Worm (Caenorhabditis elegans) whole organism, early embryonic: Measurements from ENCODE around the gene E02A10.3.

Experiments used
- B0310.2 ChIP-seq: sonication (generic microtip); optimal IDR thresholded peaks from 2 replicates; lab custom pipeline; 2016; ENCODE audit warnings: mild to moderate bottlenecking, missing genetic modification characterization, missing compliant biosample characterization
- F13C5.2 ChIP-seq: sonication (generic microtip); optimal IDR thresholded peaks from 2 replicates; lab custom pipeline; 2017; ENCODE audit warnings: mild to moderate bottlenecking, missing genetic modification characterization, inconsistent platforms, missing compliant biosample characterization
- aly-1 ChIP-seq: sonication (generic microtip); optimal IDR thresholded peaks from 2 replicates; lab custom pipeline; 2016; ENCODE audit warnings: missing genetic modification characterization, missing compliant biosample characterization
- ama-1 ChIP-seq: fragments of 150-350 bp; optimal IDR thresholded peaks from 2 replicates; lab custom pipeline; 2014
- ceh-13 ChIP-seq: fragments of 200-800 bp; sonication (Bioruptor generic); optimal IDR thresholded peaks from 2 replicates; lab custom pipeline; 2018; ENCODE audit warnings: mild to moderate bottlenecking, missing genetic modification characterization, missing compliant biosample characterization
- ceh-36 ChIP-seq: sonication (generic microtip); optimal IDR thresholded peaks from 2 replicates; lab custom pipeline; 2016; ENCODE audit warnings: missing genetic modification characterization, inconsistent platforms, missing compliant biosample characterization
- ets-7 ChIP-seq: sonication (generic microtip); optimal IDR thresholded peaks from 2 replicates; lab custom pipeline; 2016; ENCODE audit warnings: missing genotype, missing genetic modification characterization, missing compliant biosample characterization
- flt-1 ChIP-seq: fragments of 200-800 bp; sonication (Bioruptor generic); IDR thresholded peaks from 2 replicates; pipeline ENCODE4 v1.3.6; 2022; ENCODE audit warnings: missing genetic modification characterization, missing compliant biosample characterization
- hmbx-1 ChIP-seq: sonication (generic microtip); optimal IDR thresholded peaks from 2 replicates; lab custom pipeline; 2016; ENCODE audit warnings: mild to moderate bottlenecking, missing genetic modification characterization, missing compliant biosample characterization
- hmg-4 ChIP-seq: fragments of 200-800 bp; sonication (Bioruptor generic); optimal IDR thresholded peaks from 2 replicates; lab custom pipeline; 2018; ENCODE audit warnings: mild to moderate bottlenecking, missing genetic modification characterization, missing compliant biosample characterization
- hnd-1 ChIP-seq: sonication (generic microtip); optimal IDR thresholded peaks from 2 replicates; lab custom pipeline; 2016; ENCODE audit warnings: missing genetic modification characterization, missing compliant biosample characterization
- pes-1 ChIP-seq: fragments of 200-800 bp; sonication (Bioruptor generic); IDR thresholded peaks from 2 replicates; pipeline ENCODE4 v1.3.6; 2022; ENCODE audit warnings: missing genetic modification reagents, missing genetic modification characterization, missing compliant biosample characterization
- scrt-1 ChIP-seq: fragments of 200-800 bp; sonication (Bioruptor generic); IDR thresholded peaks from 2 replicates; pipeline ENCODE4 v1.3.6; 2022; ENCODE audit warnings: missing genetic modification characterization, missing compliant biosample characterization
- sea-1 ChIP-seq: fragments of 200-800 bp; sonication (Bioruptor generic); conservative IDR thresholded peaks from 2 replicates; pipeline ENCODE4 v1.3.6; 2022; ENCODE audit warnings: missing genetic modification characterization, missing compliant biosample characterization
- tbx-11 ChIP-seq: fragments of 200-800 bp; sonication (Bioruptor generic); IDR thresholded peaks from 2 replicates; pipeline ENCODE4 v1.3.6; 2022; ENCODE audit warnings: missing genetic modification characterization, missing compliant biosample characterization
- tbx-37 ChIP-seq: fragments of 200-800 bp; sonication (Bioruptor generic); conservative IDR thresholded peaks from 2 replicates; pipeline ENCODE4 v1.3.6; 2022; ENCODE audit warnings: missing genetic modification reagents, missing genetic modification characterization, missing compliant biosample characterization
- tra-4 ChIP-seq: sonication (generic microtip); optimal IDR thresholded peaks from 2 replicates; lab custom pipeline; 2017; ENCODE audit warnings: missing genetic modification characterization, missing compliant biosample characterization

E02A10.3 gene

DNA sequence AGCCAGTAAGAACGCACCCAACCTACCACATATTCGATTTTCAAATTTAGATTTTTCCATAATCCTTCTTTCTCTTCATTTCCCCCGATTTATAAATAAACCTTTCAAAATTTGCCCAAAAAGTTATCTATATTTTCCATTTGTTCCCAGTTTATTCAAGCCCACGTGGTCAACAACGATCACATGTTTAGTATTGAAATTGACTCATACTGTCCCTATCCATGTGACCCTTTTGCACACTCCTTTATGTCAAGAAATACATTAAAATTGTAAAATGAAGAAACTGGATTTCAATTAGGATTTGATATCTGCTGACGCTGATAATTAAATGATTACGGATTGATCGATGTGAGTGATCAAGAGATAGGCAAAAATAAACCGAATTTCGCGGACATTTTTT lies 55.8 kb downstream of the E02A10.3 start:
- no peak for TF ChIP-seq ceh-36 (tag; lab: Kevin White, UChicago)
- TF ChIP-seq B0310.2, result no peak
- no peak for TF ChIP-seq sea-1 (GFP tag; lab: Robert Waterston, UW)
- no peak for TF ChIP-seq hnd-1 (tag; lab: Kevin White, UChicago)
- TF ChIP-seq ceh-13, result no peak
- TF ChIP-seq hmg-4 (GFP tag; lab: Kevin White, UChicago), result no peak
- no peak for TF ChIP-seq flt-1 (GFP tag; lab: Robert Waterston, UW)
- TF ChIP-seq hmbx-1 (tag; lab: Kevin White, UChicago), result no peak
- no peak for TF ChIP-seq aly-1 (tag; lab: Kevin White, UChicago)
- TF ChIP-seq tbx-37 (GFP tag; lab: Robert Waterston, UW), result no peak
- TF ChIP-seq tbx-11 (GFP tag; lab: Robert Waterston, UW), result no peak
- TF ChIP-seq scrt-1 (GFP tag; lab: Robert Waterston, UW), result no peak
- no peak for TF ChIP-seq F13C5.2 (tag; lab: Kevin White, UChicago)
- no peak for TF ChIP-seq ets-7 (tag; lab: Kevin White, UChicago)
- no peak for TF ChIP-seq pes-1 (GFP tag; lab: Robert Waterston, UW)
- TF ChIP-seq tra-4 (tag; lab: Kevin White, UChicago), result no peak

DNA sequence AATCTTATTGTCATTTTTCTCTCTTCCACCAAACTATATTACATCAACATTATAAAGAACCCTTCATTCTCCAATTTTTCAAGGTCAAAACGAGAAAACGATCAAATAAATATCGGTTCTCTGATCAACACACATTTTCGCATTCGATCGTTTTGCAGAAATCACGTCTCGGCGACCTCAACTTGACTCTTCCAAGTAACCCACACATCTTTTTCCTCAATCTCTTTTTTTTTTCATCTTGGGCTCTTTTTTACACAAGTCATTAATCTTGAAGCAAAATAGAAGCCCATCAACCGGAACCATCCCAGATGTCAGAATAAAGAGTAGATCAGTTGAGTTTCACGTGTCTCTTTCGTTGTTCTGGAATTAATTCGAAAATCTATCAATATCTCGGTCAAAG lies 56.8 kb downstream of the E02A10.3 start:
- no peak for TF ChIP-seq hmg-4 (GFP tag; lab: Kevin White, UChicago)
- no peak for TF ChIP-seq tbx-37 (GFP tag; lab: Robert Waterston, UW)
- no peak for TF ChIP-seq B0310.2
- no peak for TF ChIP-seq ceh-36 (tag; lab: Kevin White, UChicago)
- no peak for TF ChIP-seq pes-1 (GFP tag; lab: Robert Waterston, UW)
- TF ChIP-seq F13C5.2 (tag; lab: Kevin White, UChicago), result no peak
- TF ChIP-seq ceh-13, result no peak
- TF ChIP-seq tra-4 (tag; lab: Kevin White, UChicago), result no peak
- no peak for TF ChIP-seq flt-1 (GFP tag; lab: Robert Waterston, UW)

DNA sequence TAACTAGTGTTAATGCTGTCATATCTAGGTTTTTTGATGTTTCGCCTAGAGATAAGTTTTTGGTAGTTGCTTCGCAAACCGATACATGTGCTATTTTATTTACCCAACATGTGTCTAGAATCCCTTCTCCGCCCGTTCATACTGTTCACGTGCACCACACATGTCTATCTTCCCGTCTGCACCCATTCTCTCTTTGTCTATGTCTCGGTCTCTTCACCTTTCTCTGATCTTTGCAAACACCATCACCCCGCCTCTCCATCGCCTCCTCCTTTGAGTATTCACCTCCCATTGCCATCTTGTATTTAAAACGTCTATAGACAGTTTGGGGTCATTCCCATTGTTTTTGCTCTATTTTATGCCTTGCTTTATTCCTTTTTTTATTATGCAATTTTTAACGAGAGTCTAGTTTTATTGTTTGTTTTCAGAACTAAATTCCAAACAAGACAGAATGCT lies 57.9 kb downstream of the E02A10.3 start, which contains the start of gene F56H9.2:
TSS of gene F56H9.2 (plus strand) at position 426 of the 453 bp plus-strand sequence.
- TF ChIP-seq hnd-1 (tag; lab: Kevin White, UChicago), result no peak
- TF ChIP-seq hmbx-1 (tag; lab: Kevin White, UChicago), result no peak
- TF ChIP-seq flt-1 (GFP tag; lab: Robert Waterston, UW), result no peak
- no peak for TF ChIP-seq ceh-36 (tag; lab: Kevin White, UChicago)
- no peak for TF ChIP-seq ama-1 (lab: Kevin White, UChicago)
- no peak for TF ChIP-seq tbx-37 (GFP tag; lab: Robert Waterston, UW)
- no peak for TF ChIP-seq F13C5.2 (tag; lab: Kevin White, UChicago)
- no peak for TF ChIP-seq aly-1 (tag; lab: Kevin White, UChicago)
- no peak for TF ChIP-seq tra-4 (tag; lab: Kevin White, UChicago)
- no peak for TF ChIP-seq B0310.2
